Worm (Caenorhabditis elegans) whole organism, L1 larva: ENCODE data around the gene Y62E10A.20.

Experiments
- C34B4.2 ChIP-seq: sonication (generic microtip); optimal IDR thresholded peaks from 2 replicates; lab custom pipeline; 2017; ENCODE audit warnings: mild to moderate bottlenecking, missing genetic modification characterization, missing compliant biosample characterization
- Y116A8C.19 ChIP-seq: sonication (generic microtip); optimal IDR thresholded peaks from 2 replicates; lab custom pipeline; 2016; ENCODE audit warnings: missing compliant biosample characterization, missing genetic modification characterization, borderline replicate concordance
- alr-1 ChIP-seq: fragments of 200-800 bp; sonication (Bioruptor generic); optimal IDR thresholded peaks from 2 replicates; lab custom pipeline; 2018; ENCODE audit warnings: borderline replicate concordance, mild to moderate bottlenecking, missing genetic modification characterization, missing compliant biosample characterization
- aly-2 ChIP-seq: fragments of 150-350 bp; optimal IDR thresholded peaks from 2 replicates; lab custom pipeline; 2014; ENCODE audit warnings: missing biosample characterization, missing genetic modification characterization
- ceh-63 ChIP-seq: fragments of 200-800 bp; sonication (Bioruptor generic); optimal IDR thresholded peaks from 2 replicates; lab custom pipeline; 2018; ENCODE audit warnings: mild to moderate bottlenecking, missing genetic modification characterization, missing compliant biosample characterization
- ceh-8 ChIP-seq: fragments of 200-800 bp; sonication (Bioruptor generic); optimal IDR thresholded peaks from 2 replicates; lab custom pipeline; 2018; ENCODE audit warnings: mild to moderate bottlenecking, missing genetic modification characterization, moderate library complexity, missing compliant biosample characterization
- ceh-88 ChIP-seq: fragments of 200-800 bp; sonication (Bioruptor generic); IDR thresholded peaks from 2 replicates; pipeline ENCODE4 v1.3.6; 2022; ENCODE audit warnings: missing genetic modification characterization, missing compliant biosample characterization
- dpl-1 ChIP-seq, 3 experiments: fragments of 150-350 bp in 2 of 3; sonication (generic microtip) in 1 of 3; optimal IDR thresholded peaks; 2 replicates each; lab custom pipeline; 2014 to 2017; ENCODE audit warnings: missing biosample characterization in 3 of 3, missing genetic modification characterization in 3 of 3, missing genetic modification reagents in 3 of 3
- dsc-1 ChIP-seq: sonication (generic microtip); optimal IDR thresholded peaks from 2 replicates; lab custom pipeline; 2016; ENCODE audit warnings: mild to moderate bottlenecking, missing genetic modification characterization, missing compliant biosample characterization
- efl-1 ChIP-seq, 4 experiments: fragments of 150-350 bp; optimal IDR thresholded peaks in 3 of 4; peaks in 1 of 4; 1 replicate in 1 of 4; 2 replicates in 3 of 4; lab custom pipeline; 2014; ENCODE audit warnings: missing biosample characterization in 2 of 4, missing genetic modification characterization in 2 of 4, missing genetic modification reagents in 2 of 4
- egl-13 ChIP-seq: sonication (generic microtip); optimal IDR thresholded peaks from 2 replicates; lab custom pipeline; 2016; ENCODE audit warnings: missing genotype, missing genetic modification reagents, missing genetic modification characterization, missing compliant biosample characterization
- egl-27 ChIP-seq, 2 experiments: fragments of 150-350 bp in 1 of 2; sonication (generic microtip); optimal IDR thresholded peaks; 3 replicates each; lab custom pipeline; 2017 to 2018; ENCODE audit warnings: missing biosample characterization in 2 of 2, missing genetic modification characterization in 2 of 2, missing genetic modification reagents in 2 of 2
- elt-2 ChIP-seq: sonication (generic microtip); optimal IDR thresholded peaks from 2 replicates; lab custom pipeline; 2016; ENCODE audit warnings: missing genetic modification characterization, mild to moderate bottlenecking, inconsistent platforms, missing compliant biosample characterization, missing genetic modification reagents
- elt-3 ChIP-seq, 6 experiments: fragments of 150-350 bp in 1 of 6; sonication (generic microtip); optimal IDR thresholded peaks; 2 replicates each; lab custom pipeline; 2017 to 2018; ENCODE audit warnings: missing biosample characterization in 6 of 6, missing genetic modification characterization in 6 of 6, inconsistent platforms in 1 of 6
- fkh-8 ChIP-seq: sonication (generic microtip); optimal IDR thresholded peaks from 2 replicates; lab custom pipeline; 2016; ENCODE audit warnings: mild to moderate bottlenecking, missing genetic modification characterization, missing compliant biosample characterization
- grh-1 ChIP-seq: fragments of 200-800 bp; sonication (Bioruptor generic); IDR thresholded peaks from 2 replicates; pipeline ENCODE4 v1.3.6; 2022; ENCODE audit warnings: missing genetic modification reagents, missing genetic modification characterization, missing compliant biosample characterization
- hlh-17 ChIP-seq: fragments of 200-800 bp; sonication (Bioruptor generic); optimal IDR thresholded peaks from 2 replicates; lab custom pipeline; 2018; ENCODE audit warnings: missing genetic modification characterization, mild to moderate bottlenecking, missing compliant biosample characterization, moderate library complexity, borderline replicate concordance
- jun-1 ChIP-seq: fragments of 150-350 bp; optimal IDR thresholded peaks from 2 replicates; lab custom pipeline; 2014; ENCODE audit warnings: missing biosample characterization, missing genetic modification reagents, missing genetic modification characterization
- lin-13 ChIP-seq: fragments of 150-350 bp; optimal IDR thresholded peaks from 2 replicates; lab custom pipeline; 2014; ENCODE audit warnings: missing biosample characterization, missing genetic modification reagents, missing genetic modification characterization
- lin-14 ChIP-seq: fragments of 200-800 bp; sonication (Bioruptor generic); optimal IDR thresholded peaks from 2 replicates; lab custom pipeline; 2018; ENCODE audit warnings: mild to moderate bottlenecking, missing genetic modification characterization, moderate library complexity, missing compliant biosample characterization
- lin-15B ChIP-seq: fragments of 150-350 bp; sonication (generic microtip); optimal IDR thresholded peaks from 3 replicates; lab custom pipeline; 2014; ENCODE audit warnings: missing biosample characterization, missing genetic modification characterization
- lin-39 ChIP-seq: fragments of 150-350 bp; optimal IDR thresholded peaks from 2 replicates; lab custom pipeline; 2014; ENCODE audit warnings: missing biosample characterization, missing genetic modification reagents, missing genetic modification characterization
- lir-3 ChIP-seq: sonication (generic microtip); optimal IDR thresholded peaks from 2 replicates; lab custom pipeline; 2016; ENCODE audit warnings: mild to moderate bottlenecking, missing genetic modification characterization, moderate library complexity, missing compliant biosample characterization; ENCODE audit not compliant: poor library complexity
- mab-9 ChIP-seq: fragments of 200-800 bp; sonication (Bioruptor generic); IDR thresholded peaks from 2 replicates; pipeline ENCODE4 v1.3.6; 2022; ENCODE audit warnings: missing genetic modification reagents, missing genetic modification characterization, missing compliant biosample characterization
- mdl-1 ChIP-seq, 2 experiments: fragments of 150-350 bp; optimal IDR thresholded peaks; 2 replicates each; lab custom pipeline; 2014 to 2017; ENCODE audit warnings: missing biosample characterization in 2 of 2, missing genetic modification characterization in 2 of 2, inconsistent platforms in 1 of 2
- mef-2 ChIP-seq: fragments of 150-350 bp; optimal IDR thresholded peaks from 2 replicates; lab custom pipeline; 2014; ENCODE audit warnings: missing biosample characterization, missing genetic modification characterization
- mep-1 ChIP-seq: fragments of 150-350 bp; optimal IDR thresholded peaks from 2 replicates; lab custom pipeline; 2014; ENCODE audit warnings: missing biosample characterization, missing genetic modification characterization
- nhr-12 ChIP-seq: sonication (generic microtip); optimal IDR thresholded peaks from 2 replicates; lab custom pipeline; 2017; ENCODE audit warnings: missing biosample characterization, missing genetic modification characterization
- nhr-20 ChIP-seq: sonication (generic microtip); optimal IDR thresholded peaks from 2 replicates; lab custom pipeline; 2016; ENCODE audit warnings: mild to moderate bottlenecking, missing genetic modification characterization, missing compliant biosample characterization
- nhr-47 ChIP-seq: sonication (generic microtip); optimal IDR thresholded peaks from 2 replicates; lab custom pipeline; 2016; ENCODE audit warnings: mild to moderate bottlenecking, missing genetic modification characterization, moderate library complexity, missing compliant biosample characterization
- nhr-71 ChIP-seq: sonication (generic microtip); optimal IDR thresholded peaks from 2 replicates; lab custom pipeline; 2016; ENCODE audit warnings: mild to moderate bottlenecking, missing genetic modification characterization, moderate library complexity, missing compliant biosample characterization
- nhr-76 ChIP-seq: sonication (generic microtip); optimal IDR thresholded peaks from 2 replicates; lab custom pipeline; 2017; ENCODE audit warnings: missing biosample characterization, missing genetic modification characterization
- pqm-1 ChIP-seq: sonication (generic microtip); optimal IDR thresholded peaks from 3 replicates; lab custom pipeline; 2017; ENCODE audit warnings: missing biosample characterization, missing genetic modification characterization
- skn-1 ChIP-seq: fragments of 150-350 bp; optimal IDR thresholded peaks from 2 replicates; lab custom pipeline; 2014; ENCODE audit warnings: missing biosample characterization, missing genetic modification characterization
- swsn-7 ChIP-seq: sonication (generic microtip); optimal IDR thresholded peaks from 2 replicates; lab custom pipeline; 2016; ENCODE audit warnings: missing genetic modification characterization, missing compliant biosample characterization
- tbx-2 ChIP-seq: sonication (generic microtip); optimal IDR thresholded peaks from 2 replicates; lab custom pipeline; 2016; ENCODE audit warnings: missing genetic modification characterization, missing compliant biosample characterization
- unc-130 ChIP-seq: fragments of 150-350 bp; optimal IDR thresholded peaks from 2 replicates; lab custom pipeline; 2017; ENCODE audit warnings: missing biosample characterization, missing genetic modification characterization, inconsistent platforms
- unc-62 ChIP-seq: fragments of 150-350 bp; optimal IDR thresholded peaks from 2 replicates; lab custom pipeline; 2014; ENCODE audit warnings: missing biosample characterization, missing genetic modification reagents, missing genetic modification characterization
- unc-86 ChIP-seq: sonication (generic microtip); optimal IDR thresholded peaks from 2 replicates; lab custom pipeline; 2016; ENCODE audit warnings: missing genetic modification characterization, missing compliant biosample characterization
- unc-98 ChIP-seq: fragments of 200-800 bp; sonication (Bioruptor generic); IDR thresholded peaks from 2 replicates; pipeline ENCODE4 v1.3.6; 2022; ENCODE audit warnings: missing genetic modification characterization, missing compliant biosample characterization
- vab-15 ChIP-seq: sonication (generic microtip); optimal IDR thresholded peaks from 2 replicates; lab custom pipeline; 2017; ENCODE audit warnings: missing genotype, mild to moderate bottlenecking, missing genetic modification characterization, missing compliant biosample characterization
- xbp-1 ChIP-seq: sonication (generic microtip); optimal IDR thresholded peaks from 2 replicates; lab custom pipeline; 2016; ENCODE audit warnings: missing genetic modification characterization, missing compliant biosample characterization
- zag-1 ChIP-seq: fragments of 150-350 bp; optimal IDR thresholded peaks from 2 replicates; lab custom pipeline; 2014; ENCODE audit warnings: missing biosample characterization, missing genetic modification characterization
- ztf-4 ChIP-seq: fragments of 150-350 bp; optimal IDR thresholded peaks from 2 replicates; lab custom pipeline; 2014; ENCODE audit warnings: missing biosample characterization, missing genetic modification characterization

Gene Y62E10A.20

ce11 chrIV:13393246-13393716 lies 7.4 kb upstream of the Y62E10A.20 start (continued):
- TF ChIP-seq lin-15B (tag; lab: Kevin White, UChicago) (no peak), swsn-7 (no peak), grh-1 (no peak), lin-14 (GFP tag; lab: Kevin White, UChicago) (peak; percentile 65), egl-13 (tag; lab: Kevin White, UChicago) (no peak), ceh-63 (GFP tag; lab: Kevin White, UChicago) (no peak), Y116A8C.19 (tag; lab: Kevin White, UChicago) (no peak), nhr-71 (tag; lab: Kevin White, UChicago) (peak; percentile 84), ztf-4 (tag; lab: Kevin White, UChicago) (peak; percentile 19), mdl-1 (tag; optimal IDR thresholded peaks at IDR 0.05; lab: Kevin White, UChicago) (peak in 1 of 2 experiments; percentile 26), lir-3 (no peak), tbx-2 (peak; percentile 58), fkh-8 (tag; lab: Kevin White, UChicago) (no peak), nhr-76 (tag; lab: Kevin White, UChicago) (no peak), mab-9 (no peak), nhr-47 (tag; lab: Kevin White, UChicago) (peak; percentile 18), unc-130 (tag; lab: Kevin White, UChicago) (no peak), unc-98 (GFP tag; lab: Robert Waterston, UW) (no peak), dsc-1 (tag; lab: Kevin White, UChicago) (no peak), mep-1 (tag; lab: Kevin White, UChicago) (peak; percentile 5), skn-1 (tag; lab: Kevin White, UChicago) (no peak), nhr-20 (tag; lab: Kevin White, UChicago) (peak; percentile 76), hlh-17 (GFP tag; lab: Kevin White, UChicago) (no peak), efl-1 (optimal IDR thresholded peaks at IDR 0.05; lab: Kevin White, UChicago) (no peak), efl-1 (GFP tag; optimal IDR thresholded peaks at IDR 0.05 in 1 of 2; lab: Kevin White, UChicago) (peak in 1 of 2 experiments; percentile 84), egl-27 (tag; optimal IDR thresholded peaks at IDR 0.05; lab: Kevin White, UChicago) (no peak), C34B4.2 (no peak), vab-15 (tag; lab: Kevin White, UChicago) (no peak), jun-1 (no peak), lin-39 (tag; lab: Kevin White, UChicago) (no peak), unc-62 (GFP tag; lab: Kevin White, UChicago) (no peak), aly-2 (tag; lab: Kevin White, UChicago) (no peak), xbp-1 (tag; lab: Kevin White, UChicago) (no peak), zag-1 (tag; lab: Kevin White, UChicago) (no peak), nhr-12 (tag; lab: Kevin White, UChicago) (no peak)

ce11 chrIV:13392230-13392629 lies 6.3 kb upstream of the Y62E10A.20 start:
- TF ChIP-seq elt-3 (tag; optimal IDR thresholded peaks at IDR 0.05; lab: Kevin White, UChicago) (no peak), unc-86 (tag; lab: Kevin White, UChicago) (no peak), pqm-1 (tag; lab: Kevin White, UChicago) (no peak), fkh-8 (tag; lab: Kevin White, UChicago) (no peak), elt-2 (tag; lab: Kevin White, UChicago) (no peak), nhr-20 (tag; lab: Kevin White, UChicago) (no peak), ceh-63 (GFP tag; lab: Kevin White, UChicago) (no peak), tbx-2 (no peak), vab-15 (tag; lab: Kevin White, UChicago) (no peak), ceh-88 (GFP tag; lab: Robert Waterston, UW) (no peak), dpl-1 (GFP tag; optimal IDR thresholded peaks at IDR 0.05; lab: Kevin White, UChicago) (no peak), mef-2 (no peak), lin-13 (GFP tag; lab: Kevin White, UChicago) (no peak), egl-27 (tag; optimal IDR thresholded peaks at IDR 0.05; lab: Kevin White, UChicago) (no peak), mab-9 (no peak), alr-1 (tag; lab: Kevin White, UChicago) (no peak), ceh-8 (GFP tag; lab: Kevin White, UChicago) (no peak)
